Fruit fly (Drosophila melanogaster): ENCODE results near the gene Reph.
A peak's percentile ranks its signal among the peaks of the same experiment; 100 is the strongest.

Reph gene

dm6 chr2L:3805274-3806196 is 2.2 kb downstream of the Reph start (continued):
- TF ChIP-seq CG15696 (tag; optimal IDR thresholded peaks at IDR 0.05) (no peak), trh (GFP tag; optimal IDR thresholded peaks at IDR 0.05) (no peak), kni (GFP tag; optimal IDR thresholded peaks at IDR 0.05) (no peak), Hey (tag; optimal IDR thresholded peaks at IDR 0.05) (no peak), CG18599 (GFP tag; optimal IDR thresholded peaks at IDR 0.05) (peak; percentile 4), Nf-YB (GFP tag; optimal IDR thresholded peaks at IDR 0.05) (no peak), CG11696 (GFP tag; IDR thresholded peaks at IDR 0.05) (no peak), CG8290 (GFP tag; optimal IDR thresholded peaks at IDR 0.05) (no peak), CG8290 (tag; optimal IDR thresholded peaks at IDR 0.05) (peak in 1 of 2 experiments; percentile 44), CoRest (tag; optimal IDR thresholded peaks at IDR 0.05) (peak; percentile 56), sima (GFP tag; optimal IDR thresholded peaks at IDR 0.05) (no peak), hkb (optimal IDR thresholded peaks at IDR 0.05) (no peak), hkb (GFP tag; IDR thresholded peaks at IDR 0.05) (no peak), CG3407 (GFP tag; optimal IDR thresholded peaks at IDR 0.05) (peak; percentile 6), jing (GFP tag; optimal IDR thresholded peaks at IDR 0.05) (no peak), CG1024 (GFP tag; IDR thresholded peaks at IDR 0.05) (peak; percentile 27; the same call in 1 of the 2 replicates), schlank (tag; optimal IDR thresholded peaks at IDR 0.05) (no peak), Ada2b (GFP tag; IDR thresholded peaks at IDR 0.05) (no peak; the same call in 1 of the 2 replicates), CG8924 (tag; optimal IDR thresholded peaks at IDR 0.05) (peak; percentile 27), CG12299 (tag; optimal IDR thresholded peaks at IDR 0.05) (no peak), CG4328 (GFP tag; optimal IDR thresholded peaks at IDR 0.05) (no peak), CG15011 (GFP tag; optimal IDR thresholded peaks at IDR 0.05) (no peak), CG7786 (GFP tag; optimal IDR thresholded peaks at IDR 0.05) (no peak), CG4854 (GFP tag; optimal IDR thresholded peaks at IDR 0.05) (no peak), CG16863 (GFP tag; optimal IDR thresholded peaks at IDR 0.05) (no peak), NFAT (GFP tag; IDR thresholded peaks at IDR 0.05) (0 out of 2 replicates have a peak, but pooled peaks have one; percentile 27), amos (GFP tag; IDR thresholded peaks at IDR 0.05; ENCODE audit: partially characterized antibody) (peak; percentile 24; the same call in 1 of the 2 replicates), CG7839 (tag; optimal IDR thresholded peaks at IDR 0.05) (peak; percentile 12), dysf (GFP tag; IDR thresholded peaks at IDR 0.05) (no peak), crp (GFP tag; optimal IDR thresholded peaks at IDR 0.05) (no peak), MTF-1 (GFP tag; optimal IDR thresholded peaks at IDR 0.05; ENCODE audit: borderline replicate concordance) (no peak), HHEX (GFP tag; optimal IDR thresholded peaks at IDR 0.05) (no peak), CG2202 (tag; optimal IDR thresholded peaks at IDR 0.05) (no peak), Gug (GFP tag; IDR thresholded peaks at IDR 0.05) (peak; percentile 7; the same call in 1 of the 4 replicates), ci (GFP tag; IDR thresholded peaks at IDR 0.05) (peak; percentile 76), Chrac-16 (GFP tag; optimal IDR thresholded peaks at IDR 0.05) (no peak), CG30431 (GFP tag; optimal IDR thresholded peaks at IDR 0.05) (no peak), Vsx1 (GFP tag; optimal IDR thresholded peaks at IDR 0.05) (no peak), eve (GFP tag; optimal IDR thresholded peaks at IDR 0.05) (no peak), sens (GFP tag) (peak; percentile 29), lov (optimal IDR thresholded peaks at IDR 0.05) (no peak), lov (GFP tag; IDR thresholded peaks at IDR 0.05) (0 out of 3 replicates have a peak, but pooled peaks have one; percentile 54), Awh (GFP tag; IDR thresholded peaks at IDR 0.05) (0 out of 2 replicates have a peak, but pooled peaks have one; percentile 33), CG14860 (GFP tag; IDR thresholded peaks at IDR 0.05; ENCODE audit: partially characterized antibody) (no peak), CG13894 (tag; optimal IDR thresholded peaks at IDR 0.05) (no peak), Dip2 (GFP tag; IDR thresholded peaks at IDR 0.05) (no peak), H2.0 (GFP tag; IDR thresholded peaks at IDR 0.05) (peak; percentile 53; the same call in 1 of the 2 replicates), sug (tag; optimal IDR thresholded peaks at IDR 0.05) (no peak), CG10979 (tag; optimal IDR thresholded peaks at IDR 0.05) (peak; percentile 64)
